Worm (Caenorhabditis elegans) whole organism, midembryonic: ENCODE data around the gene npl-4.2.
"Not testable (repeated sequence)": the region's sequence is repeated elsewhere in the genome, so short reads cannot be mapped to it uniquely, and the experiment has no call there.

Experiments
- T22C8.4 ChIP-seq: fragments of 200-800 bp; sonication (Bioruptor generic); IDR thresholded peaks from 2 replicates; pipeline ENCODE4 v1.3.6; 2022; ENCODE audit warnings: missing genetic modification characterization, missing compliant biosample characterization
- cog-1 ChIP-seq: sonication (generic microtip); optimal IDR thresholded peaks from 2 replicates; lab custom pipeline; 2016; ENCODE audit warnings: missing genetic modification characterization, missing compliant biosample characterization
- flt-1 ChIP-seq: fragments of 200-800 bp; sonication (Bioruptor generic); IDR thresholded peaks from 2 replicates; pipeline ENCODE4 v1.3.6; 2022; ENCODE audit warnings: missing genetic modification characterization, missing compliant biosample characterization
- klf-2 ChIP-seq: fragments of 200-800 bp; sonication (Bioruptor generic); conservative IDR thresholded peaks from 2 replicates; pipeline ENCODE4 v1.3.6; 2022; ENCODE audit warnings: missing genetic modification reagents, missing genetic modification characterization, missing compliant biosample characterization
- med-1 ChIP-seq: sonication (generic microtip); optimal IDR thresholded peaks from 2 replicates; lab custom pipeline; 2017; ENCODE audit warnings: missing genetic modification characterization, mild to moderate bottlenecking, missing compliant biosample characterization, antibody characterized with exemption, missing genetic modification reagents; ENCODE audit not compliant: insufficient read depth
- ref-1 ChIP-seq: fragments of 200-800 bp; sonication (Bioruptor generic); conservative IDR thresholded peaks from 2 replicates; pipeline ENCODE4 v1.3.6; 2022; ENCODE audit warnings: missing genetic modification reagents, missing genetic modification characterization, missing compliant biosample characterization
- tab-1 ChIP-seq: fragments of 200-800 bp; sonication (Bioruptor generic); IDR thresholded peaks from 2 replicates; pipeline ENCODE4 v1.3.6; 2022; ENCODE audit warnings: missing genetic modification characterization, missing compliant biosample characterization
- ztf-23 ChIP-seq: fragments of 200-800 bp; sonication (Bioruptor generic); IDR thresholded peaks from 2 replicates; pipeline ENCODE4 v1.3.6; 2022; ENCODE audit warnings: missing genetic modification reagents, missing genetic modification characterization, missing compliant biosample characterization
- ztf-29 ChIP-seq: fragments of 200-800 bp; sonication (Bioruptor generic); IDR thresholded peaks from 2 replicates; pipeline ENCODE4 v1.3.6; 2022; ENCODE audit warnings: missing genetic modification reagents, missing genetic modification characterization, missing compliant biosample characterization

npl-4.2 gene

ce11 chrII:5622383-5622939 is at the start of gene npl-4.2, which contains the start of gene eif-3.L:
Gene npl-4.2, plus strand, starts transcription at chrII:5622889.
Gene eif-3.L, minus strand, starts transcription at chrII:5622483.
- not testable (repeated sequence) for TF ChIP-seq ztf-29 (GFP tag; lab: Robert Waterston, UW); ztf-23 (GFP tag; lab: Robert Waterston, UW); med-1 (GFP tag; lab: Kevin White, UChicago)

- no peak for TF ChIP-seq klf-2
- TF ChIP-seq tab-1 (GFP tag; lab: Robert Waterston, UW): no peak
- no peak for TF ChIP-seq flt-1 (GFP tag; lab: Robert Waterston, UW)
- TF ChIP-seq ref-1 (GFP tag; lab: Robert Waterston, UW): no peak
- no peak for TF ChIP-seq T22C8.4 (GFP tag; lab: Robert Waterston, UW)
- TF ChIP-seq cog-1 (tag; lab: Kevin White, UChicago): no peak
- no peak for TF ChIP-seq ztf-29 (GFP tag; lab: Robert Waterston, UW)
- TF ChIP-seq ztf-23 (GFP tag; lab: Robert Waterston, UW): no peak
- no peak for TF ChIP-seq med-1 (GFP tag; lab: Kevin White, UChicago)
These were observed 47.8 kb upstream of the npl-4.2 start for ce11 chrII:5574925-5575324.

- TF ChIP-seq flt-1 (GFP tag; lab: Robert Waterston, UW) (peak; percentile 87), ztf-23 (GFP tag; lab: Robert Waterston, UW) (peak; percentile 73), cog-1 (tag; lab: Kevin White, UChicago) (no peak), T22C8.4 (GFP tag; lab: Robert Waterston, UW) (peak; percentile 49; the same call in 1 of the 2 replicates), ref-1 (GFP tag; lab: Robert Waterston, UW) (no peak), tab-1 (GFP tag; lab: Robert Waterston, UW) (peak; percentile 78), ztf-29 (GFP tag; lab: Robert Waterston, UW) (no peak), klf-2 (0 out of 2 replicates have a peak, but pooled peaks have one; percentile 22), med-1 (GFP tag; lab: Kevin White, UChicago) (no peak)
These were observed 45.6 kb upstream of the npl-4.2 start for ce11 chrII:5577060-5577459.

- TF ChIP-seq ztf-29 (GFP tag; lab: Robert Waterston, UW): no peak
- no peak for TF ChIP-seq tab-1 (GFP tag; lab: Robert Waterston, UW)
- no peak for TF ChIP-seq ztf-23 (GFP tag; lab: Robert Waterston, UW)
- no peak for TF ChIP-seq ref-1 (GFP tag; lab: Robert Waterston, UW)
- no peak for TF ChIP-seq cog-1 (tag; lab: Kevin White, UChicago)
- no peak for TF ChIP-seq flt-1 (GFP tag; lab: Robert Waterston, UW)
- no peak for TF ChIP-seq T22C8.4 (GFP tag; lab: Robert Waterston, UW)
- TF ChIP-seq klf-2: no peak
- TF ChIP-seq med-1 (GFP tag; lab: Kevin White, UChicago): no peak
These were observed 44.7 kb upstream of the npl-4.2 start, which contains the start of gene T25E4.1 for ce11 chrII:5578035-5578434. Gene T25E4.1, plus strand, starts transcription at chrII:5578335.

- TF ChIP-seq T22C8.4 (GFP tag; lab: Robert Waterston, UW) (no peak), ref-1 (GFP tag; lab: Robert Waterston, UW) (no peak), med-1 (GFP tag; lab: Kevin White, UChicago) (no peak), ztf-29 (GFP tag; lab: Robert Waterston, UW) (no peak), klf-2 (no peak), flt-1 (GFP tag; lab: Robert Waterston, UW) (no peak), ztf-23 (GFP tag; lab: Robert Waterston, UW) (no peak), cog-1 (tag; lab: Kevin White, UChicago) (no peak), tab-1 (GFP tag; lab: Robert Waterston, UW) (no peak)
These were observed 44.0 kb upstream of the npl-4.2 start for ce11 chrII:5578714-5579113.

ce11 chrII:5579236-5579635 is 43.5 kb upstream of the npl-4.2 start:
- TF ChIP-seq klf-2 (no peak), ztf-23 (GFP tag; lab: Robert Waterston, UW) (no peak), cog-1 (tag; lab: Kevin White, UChicago) (no peak), flt-1 (GFP tag; lab: Robert Waterston, UW) (no peak), tab-1 (GFP tag; lab: Robert Waterston, UW) (no peak), ref-1 (GFP tag; lab: Robert Waterston, UW) (no peak), med-1 (GFP tag; lab: Kevin White, UChicago) (no peak)

ce11 chrII:5582309-5582708 is 40.4 kb upstream of the npl-4.2 start, which contains the start of gene T25E4.2:
Gene T25E4.2, minus strand, starts transcription at chrII:5582409.
- no peak for TF ChIP-seq ref-1 (GFP tag; lab: Robert Waterston, UW)
- TF ChIP-seq flt-1 (GFP tag; lab: Robert Waterston, UW): no peak
- no peak for TF ChIP-seq ztf-23 (GFP tag; lab: Robert Waterston, UW)
- no peak for TF ChIP-seq ztf-29 (GFP tag; lab: Robert Waterston, UW)
- no peak for TF ChIP-seq med-1 (GFP tag; lab: Kevin White, UChicago)
- TF ChIP-seq tab-1 (GFP tag; lab: Robert Waterston, UW): no peak
- TF ChIP-seq klf-2: no peak
- no peak for TF ChIP-seq cog-1 (tag; lab: Kevin White, UChicago)
- no peak for TF ChIP-seq T22C8.4 (GFP tag; lab: Robert Waterston, UW)

ce11 chrII:5585788-5586187 is 36.9 kb upstream of the npl-4.2 start, which contains the start of gene lys-8:
Gene lys-8, plus strand, starts transcription at chrII:5586178.
- no peak for TF ChIP-seq ztf-23 (GFP tag; lab: Robert Waterston, UW)
- no peak for TF ChIP-seq flt-1 (GFP tag; lab: Robert Waterston, UW)
- TF ChIP-seq ztf-29 (GFP tag; lab: Robert Waterston, UW): no peak
- TF ChIP-seq T22C8.4 (GFP tag; lab: Robert Waterston, UW): no peak
- no peak for TF ChIP-seq med-1 (GFP tag; lab: Kevin White, UChicago)
- no peak for TF ChIP-seq cog-1 (tag; lab: Kevin White, UChicago)
- TF ChIP-seq ref-1 (GFP tag; lab: Robert Waterston, UW): no peak
- TF ChIP-seq klf-2: no peak
- no peak for TF ChIP-seq tab-1 (GFP tag; lab: Robert Waterston, UW)

ce11 chrII:5587794-5588193 is 34.9 kb upstream of the npl-4.2 start:
- TF ChIP-seq klf-2: no peak
- no peak for TF ChIP-seq med-1 (GFP tag; lab: Kevin White, UChicago)
- no peak for TF ChIP-seq flt-1 (GFP tag; lab: Robert Waterston, UW)
- TF ChIP-seq ref-1 (GFP tag; lab: Robert Waterston, UW): no peak
- TF ChIP-seq cog-1 (tag; lab: Kevin White, UChicago): no peak
- no peak for TF ChIP-seq tab-1 (GFP tag; lab: Robert Waterston, UW)
- no peak for TF ChIP-seq ztf-29 (GFP tag; lab: Robert Waterston, UW)
- TF ChIP-seq T22C8.4 (GFP tag; lab: Robert Waterston, UW): no peak
- no peak for TF ChIP-seq ztf-23 (GFP tag; lab: Robert Waterston, UW)
